Fruit fly (Drosophila melanogaster) whole organism, embryonic: ENCODE results near the gene Swip-1.
A peak's percentile ranks its signal among the peaks of the same experiment; 100 is the strongest.

Experiments used
- Aef1 ChIP-seq: fragments of 200-800 bp; sonication (Bioruptor generic); IDR thresholded peaks from 3 replicates; pipeline ENCODE4 v1.3.6; 2022; ENCODE audit warnings: missing biosample characterization, missing genetic modification characterization
- CG12769 ChIP-seq: fragments of 200-800 bp; sonication (Bioruptor generic); optimal IDR thresholded peaks from 2 replicates; lab custom pipeline; 2019; ENCODE audit warnings: missing biosample characterization, mild to moderate bottlenecking, missing genetic modification characterization, moderate library complexity
- CG17802 ChIP-seq: fragments of 200-800 bp; sonication (Bioruptor generic); optimal IDR thresholded peaks from 2 replicates; lab custom pipeline; 2018; ENCODE audit warnings: missing biosample characterization, mild to moderate bottlenecking, missing genetic modification characterization, moderate library complexity
- CG2199 ChIP-seq: fragments of 200-800 bp; sonication (Bioruptor generic); IDR thresholded peaks from 3 replicates; pipeline ENCODE4 v1.3.6; 2022; ENCODE audit warnings: missing biosample characterization, missing genetic modification characterization
- CG6683 ChIP-seq: fragments of 200-800 bp; sonication (Bioruptor generic); optimal IDR thresholded peaks from 2 replicates; lab custom pipeline; 2017; ENCODE audit warnings: missing biosample characterization, mild to moderate bottlenecking, missing genetic modification characterization, missing genetic modification reagents
- CG7963 ChIP-seq: fragments of 200-800 bp; sonication (Bioruptor generic); IDR thresholded peaks from 3 replicates; pipeline ENCODE4 v1.3.6; 2022; ENCODE audit warnings: missing biosample characterization, missing genetic modification characterization; ENCODE audit not compliant: partially characterized antibody
- CTCF ChIP-seq: fragments of 200-800 bp; sonication (Bioruptor generic); optimal IDR thresholded peaks from 2 replicates; lab custom pipeline; 2017; ENCODE audit warnings: missing biosample characterization, mild to moderate bottlenecking, missing genetic modification characterization, moderate library complexity
- D19A ChIP-seq: fragments of 200-800 bp; optimal IDR thresholded peaks from 3 replicates; lab custom pipeline; 2019; ENCODE audit warnings: missing biosample characterization, mild to moderate bottlenecking, missing genetic modification characterization, moderate library complexity
- Hsf ChIP-seq: fragments of 200-800 bp; sonication (Bioruptor generic); optimal IDR thresholded peaks from 3 replicates; lab custom pipeline; 2016; ENCODE audit warnings: missing biosample characterization, missing genetic modification characterization
- Oli ChIP-seq: fragments of 200-800 bp; sonication (Bioruptor generic); optimal IDR thresholded peaks from 2 replicates; lab custom pipeline; 2018; ENCODE audit warnings: missing biosample characterization, mild to moderate bottlenecking, missing genetic modification characterization, moderate library complexity
- crol ChIP-seq: fragments of 200-800 bp; sonication (Bioruptor generic); IDR thresholded peaks from 2 replicates; pipeline ENCODE4 v1.3.6; 2022; ENCODE audit warnings: missing biosample characterization, missing genetic modification characterization
- dysf ChIP-seq: fragments of 200-800 bp; sonication (Bioruptor generic); IDR thresholded peaks from 3 replicates; pipeline ENCODE4 v1.3.6; 2022; ENCODE audit warnings: missing biosample characterization, missing genetic modification characterization
- hbn ChIP-seq: fragments of 200-800 bp; sonication (Bioruptor generic); IDR thresholded peaks from 2 replicates; pipeline ENCODE4 v1.3.6; 2022; ENCODE audit warnings: missing biosample characterization, missing genetic modification characterization; ENCODE audit not compliant: partially characterized antibody

- no peak for TF ChIP-seq CG7963 (GFP tag; lab: Robert Waterston, UW)
- TF ChIP-seq D19A (tag; lab: Kevin White, UChicago) = no peak
- TF ChIP-seq CG2199 (GFP tag; lab: Robert Waterston, UW) = 0 out of 3 replicates have a peak, but pooled peaks have one; percentile 14
- no peak for TF ChIP-seq Oli (tag; lab: Kevin White, UChicago)
- TF ChIP-seq Aef1 (GFP tag; lab: Robert Waterston, UW) = no peak
- no peak for TF ChIP-seq CG6683 (GFP tag; lab: Kevin White, UChicago)
- TF ChIP-seq crol (GFP tag; lab: Robert Waterston, UW) = peak; percentile 53
- no peak for TF ChIP-seq hbn (GFP tag; lab: Robert Waterston, UW)
- no peak for TF ChIP-seq Hsf (GFP tag; lab: Kevin White, UChicago)
- no peak for TF ChIP-seq CTCF (GFP tag; lab: Kevin White, UChicago)
- TF ChIP-seq CG12769 = no peak
- TF ChIP-seq CG17802 = no peak
- no peak for TF ChIP-seq dysf
These were observed 41.1 kb downstream of the Swip-1 start, which contains the start of gene CG46304 for dm6 chr2L:18945765-18946552.
